Fruit fly (Drosophila melanogaster): Measurements from ENCODE around the gene Fie.

Fie gene

DNA sequence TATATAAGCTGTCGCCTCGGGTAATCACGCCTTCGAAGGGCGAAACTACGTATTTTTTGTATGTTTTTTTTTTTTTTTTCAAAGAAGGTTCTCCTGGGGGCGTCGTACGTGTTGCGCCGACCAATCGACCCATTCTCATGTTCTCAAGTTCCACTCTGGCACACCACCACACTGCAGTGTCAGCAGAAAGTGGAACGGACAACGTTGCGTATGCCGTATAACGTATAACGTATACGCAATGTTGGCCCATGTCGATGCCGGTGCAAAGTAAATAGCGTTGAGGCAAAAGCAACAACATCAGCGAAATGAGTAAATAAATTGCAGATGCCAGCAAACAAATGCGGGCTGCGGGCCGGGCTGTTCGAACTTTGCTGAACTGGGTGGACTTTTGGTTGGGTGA, 19.8 kb downstream of the Fie start:
- TF ChIP-seq CG12605 (GFP tag; IDR thresholded peaks at IDR 0.05) (no peak), CG8159 (tag; optimal IDR thresholded peaks at IDR 0.05) (no peak), CG8301 (tag; optimal IDR thresholded peaks at IDR 0.05) (no peak), EcR (GFP tag; optimal IDR thresholded peaks at IDR 0.05) (no peak), Snoo (tag; optimal IDR thresholded peaks at IDR 0.05) (no peak), Pif1B (GFP tag; optimal IDR thresholded peaks at IDR 0.05) (no peak), CG15710 (tag; optimal IDR thresholded peaks at IDR 0.05) (no peak), D1 (tag; optimal IDR thresholded peaks at IDR 0.05) (no peak), fd96Ca (GFP tag; IDR thresholded peaks at IDR 0.05) (no peak), CG9948 (tag; optimal IDR thresholded peaks at IDR 0.05) (no peak), CG32121 (GFP tag; IDR thresholded peaks at IDR 0.05) (no peak), CG13204 (GFP tag; optimal IDR thresholded peaks at IDR 0.05) (no peak), rn (GFP tag; IDR thresholded peaks at IDR 0.05) (no peak), CG4496 (GFP tag; IDR thresholded peaks at IDR 0.05) (no peak), Pif1A (GFP tag; optimal IDR thresholded peaks at IDR 0.05) (no peak), CG17806 (tag; optimal IDR thresholded peaks at IDR 0.05) (no peak)

DNA sequence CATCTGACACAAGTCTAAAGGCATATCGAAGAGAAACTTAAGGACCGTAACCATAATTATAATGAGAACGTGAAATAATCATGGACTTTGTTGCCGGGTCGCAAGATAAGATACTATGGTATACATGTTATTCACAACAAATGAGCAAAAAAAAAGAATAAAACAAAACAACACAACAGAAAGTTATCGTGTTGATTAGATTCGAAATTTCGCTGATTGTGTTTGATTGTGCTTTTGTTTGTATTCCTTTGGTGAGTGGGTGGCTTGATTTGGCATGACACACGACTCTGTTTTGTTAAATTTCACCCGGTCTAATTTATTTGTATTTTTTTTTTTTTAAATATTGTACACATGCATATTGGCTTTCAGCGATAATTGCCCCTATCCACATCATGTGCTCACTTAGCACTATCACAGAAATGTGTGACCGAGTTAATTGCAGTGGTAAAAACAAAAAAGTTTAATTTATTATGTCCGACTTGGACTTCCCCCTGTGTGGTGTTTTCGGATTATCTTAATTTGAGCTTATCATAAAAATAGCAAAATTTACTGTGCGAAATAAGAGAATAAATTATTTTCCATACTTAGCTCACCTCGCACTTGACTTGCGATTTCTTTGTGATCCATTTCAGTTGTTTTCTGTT, 31.4 kb downstream of the Fie start:
- TF ChIP-seq CG14655 (GFP tag; optimal IDR thresholded peaks at IDR 0.05) (no peak), CG9948 (tag; optimal IDR thresholded peaks at IDR 0.05) (no peak), CG34367 (tag; optimal IDR thresholded peaks at IDR 0.05) (no peak), CG8159 (tag; optimal IDR thresholded peaks at IDR 0.05) (no peak), Snoo (tag; optimal IDR thresholded peaks at IDR 0.05) (no peak)

DNA sequence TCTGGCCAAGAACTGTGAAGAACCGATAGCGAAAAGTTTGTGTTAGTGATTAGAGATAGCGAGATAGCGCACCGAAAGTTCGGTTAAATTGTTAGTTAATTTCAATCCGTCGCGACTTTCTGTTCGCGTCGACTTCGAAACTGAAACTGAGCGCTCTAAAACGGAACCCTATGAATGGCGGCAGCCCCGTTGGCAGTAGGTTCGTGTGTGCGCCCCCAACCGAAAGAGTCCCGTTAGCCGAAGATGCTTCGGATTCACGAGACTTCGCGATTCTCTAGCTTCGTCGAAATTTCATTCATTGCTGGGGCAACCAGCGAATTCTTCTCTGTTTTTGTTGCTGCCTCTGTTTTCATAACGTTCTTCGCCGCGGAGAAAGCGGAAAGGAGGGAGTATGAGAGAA, 33.1 kb downstream of the Fie start:
- TF ChIP-seq CG32121 (GFP tag; IDR thresholded peaks at IDR 0.05) = no peak

dm6 chr3L:3926191-3926765, 33.9 kb downstream of the Fie start:
- TF ChIP-seq CG32121 (GFP tag; IDR thresholded peaks at IDR 0.05) (no peak), EcR (GFP tag; optimal IDR thresholded peaks at IDR 0.05) (no peak), CG8301 (tag; optimal IDR thresholded peaks at IDR 0.05) (no peak), CG9948 (tag; optimal IDR thresholded peaks at IDR 0.05) (no peak), D1 (tag; optimal IDR thresholded peaks at IDR 0.05) (no peak), CG13204 (GFP tag; optimal IDR thresholded peaks at IDR 0.05) (no peak), Snoo (tag; optimal IDR thresholded peaks at IDR 0.05) (no peak), Pif1A (GFP tag; optimal IDR thresholded peaks at IDR 0.05) (no peak), Pif1B (GFP tag; optimal IDR thresholded peaks at IDR 0.05) (no peak), CG4496 (GFP tag; IDR thresholded peaks at IDR 0.05) (no peak), fd96Ca (GFP tag; IDR thresholded peaks at IDR 0.05) (no peak), CG17806 (tag; optimal IDR thresholded peaks at IDR 0.05) (no peak), CG10348 (GFP tag; IDR thresholded peaks at IDR 0.05) (no peak), rn (GFP tag; IDR thresholded peaks at IDR 0.05) (no peak), gl (tag; optimal IDR thresholded peaks at IDR 0.05) (no peak), Ets98B (GFP tag; IDR thresholded peaks at IDR 0.05) (no peak), CG14655 (GFP tag; optimal IDR thresholded peaks at IDR 0.05) (no peak)

dm6 chr3L:3927462-3927861, 35.1 kb downstream of the Fie start:
- no peak for TF ChIP-seq Ets98B (GFP tag; IDR thresholded peaks at IDR 0.05)
- TF ChIP-seq D1 (tag; optimal IDR thresholded peaks at IDR 0.05) = no peak
- no peak for TF ChIP-seq CG8301 (tag; optimal IDR thresholded peaks at IDR 0.05)
- TF ChIP-seq CG8159 (tag; optimal IDR thresholded peaks at IDR 0.05) = no peak
- no peak for TF ChIP-seq gl (tag; optimal IDR thresholded peaks at IDR 0.05)
- no peak for TF ChIP-seq CG14655 (GFP tag; optimal IDR thresholded peaks at IDR 0.05)
- TF ChIP-seq EcR (GFP tag; optimal IDR thresholded peaks at IDR 0.05) = no peak
- no peak for TF ChIP-seq Snoo (tag; optimal IDR thresholded peaks at IDR 0.05)
- TF ChIP-seq CG13204 (GFP tag; optimal IDR thresholded peaks at IDR 0.05) = no peak
- TF ChIP-seq CG15710 (tag; optimal IDR thresholded peaks at IDR 0.05) = no peak
- TF ChIP-seq CG34367 (tag; optimal IDR thresholded peaks at IDR 0.05) = no peak
- no peak for TF ChIP-seq CG12605 (GFP tag; IDR thresholded peaks at IDR 0.05)
- no peak for TF ChIP-seq Pif1B (GFP tag; optimal IDR thresholded peaks at IDR 0.05)
- no peak for TF ChIP-seq CG9948 (tag; optimal IDR thresholded peaks at IDR 0.05)
- no peak for TF ChIP-seq Pif1A (GFP tag; optimal IDR thresholded peaks at IDR 0.05)
- no peak for TF ChIP-seq CG17806 (tag; optimal IDR thresholded peaks at IDR 0.05)
- no peak for TF ChIP-seq CG32121 (GFP tag; IDR thresholded peaks at IDR 0.05)
- TF ChIP-seq rn (GFP tag; IDR thresholded peaks at IDR 0.05) = no peak
- TF ChIP-seq CG4496 (GFP tag; IDR thresholded peaks at IDR 0.05) = no peak

dm6 chr3L:3928205-3928942, 36.0 kb downstream of the Fie start:
- TF ChIP-seq Pif1B (GFP tag; optimal IDR thresholded peaks at IDR 0.05) (peak; percentile 72), Snoo (tag; optimal IDR thresholded peaks at IDR 0.05) (peak; percentile 82), rn (GFP tag; IDR thresholded peaks at IDR 0.05) (no peak), CG8301 (tag; optimal IDR thresholded peaks at IDR 0.05) (peak; percentile 29), CG10348 (GFP tag; IDR thresholded peaks at IDR 0.05) (peak; percentile 43; the same call in 1 of the 2 replicates), CG32121 (GFP tag; IDR thresholded peaks at IDR 0.05) (peak; percentile 30; the same call in 1 of the 2 replicates), D1 (tag; optimal IDR thresholded peaks at IDR 0.05) (no peak), CG13204 (GFP tag; optimal IDR thresholded peaks at IDR 0.05) (no peak), CG4496 (GFP tag; IDR thresholded peaks at IDR 0.05) (peak; percentile 69), Pif1A (GFP tag; optimal IDR thresholded peaks at IDR 0.05) (peak; percentile 73), CG8159 (tag; optimal IDR thresholded peaks at IDR 0.05) (peak; percentile 75), EcR (GFP tag; optimal IDR thresholded peaks at IDR 0.05) (no peak), CG12605 (GFP tag; IDR thresholded peaks at IDR 0.05) (peak; percentile 82), CG9948 (tag; optimal IDR thresholded peaks at IDR 0.05) (no peak), CG34367 (tag; optimal IDR thresholded peaks at IDR 0.05) (peak; percentile 54), gl (tag; optimal IDR thresholded peaks at IDR 0.05) (no peak), fd96Ca (GFP tag; IDR thresholded peaks at IDR 0.05) (peak; percentile 75), Ets98B (GFP tag; IDR thresholded peaks at IDR 0.05) (peak; percentile 74), CG17806 (tag; optimal IDR thresholded peaks at IDR 0.05) (peak; percentile 50), CG15710 (tag; optimal IDR thresholded peaks at IDR 0.05) (peak; percentile 77), CG14655 (GFP tag; optimal IDR thresholded peaks at IDR 0.05) (peak; percentile 55)
